Worm (Caenorhabditis elegans): ENCODE measurements around the gene pqn-57.

- no peak for TF ChIP-seq tag-97 (GFP tag; IDR thresholded peaks at IDR 0.05)
- no peak for TF ChIP-seq lsy-2 (tag; optimal IDR thresholded peaks at IDR 0.05)
- no peak for TF ChIP-seq nhr-77 (tag; optimal IDR thresholded peaks at IDR 0.05)
- TF ChIP-seq hlh-30 (tag; optimal IDR thresholded peaks at IDR 0.05; ENCODE audit: insufficient read depth): no peak
- TF ChIP-seq ztf-11 (tag; optimal IDR thresholded peaks at IDR 0.05): no peak
- TF ChIP-seq spr-1 (tag; optimal IDR thresholded peaks at IDR 0.05): no peak
- no peak for TF ChIP-seq egl-27 (tag; optimal IDR thresholded peaks at IDR 0.05)
- TF ChIP-seq mdl-1 (tag; optimal IDR thresholded peaks at IDR 0.05): no peak
These were observed 36.8 kb downstream of the pqn-57 start for ce11 chrX:8284003-8284402.

Data from whole organism, L4 larva.